Fruit fly (Drosophila melanogaster): ENCODE measurements around the gene CG2991.

DNA sequence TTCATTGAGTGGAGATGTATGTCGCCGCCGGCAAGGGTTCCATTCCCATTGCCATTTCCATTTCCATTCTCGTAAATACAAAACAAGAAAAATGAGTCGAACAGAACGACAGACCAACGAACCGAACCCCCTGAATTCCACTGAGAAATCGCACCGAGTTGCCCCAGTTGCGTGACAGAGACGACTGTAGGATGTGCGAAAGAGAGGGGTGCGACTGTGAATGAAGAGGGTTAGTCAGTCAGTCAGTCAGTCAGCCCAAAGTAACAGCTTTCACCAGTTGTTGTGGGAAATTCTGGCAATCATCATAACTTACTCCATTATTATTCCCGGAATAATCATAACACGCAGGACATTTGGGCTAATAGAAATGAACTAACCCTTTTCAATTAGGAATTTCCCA is 41.3 kb downstream of the CG2991 start:
- TF ChIP-seq wdn (GFP tag; IDR thresholded peaks at IDR 0.05) (no peak), CG1603 (tag; optimal IDR thresholded peaks at IDR 0.05) (no peak), ranshi (GFP tag; IDR thresholded peaks at IDR 0.05) (no peak), ci (GFP tag; IDR thresholded peaks at IDR 0.05) (0 out of 3 replicates have a peak, but pooled peaks have one; percentile 23), Lpt (GFP tag; optimal IDR thresholded peaks at IDR 0.05) (no peak), psq (GFP tag; optimal IDR thresholded peaks at IDR 0.05) (no peak), Bgb (GFP tag; IDR thresholded peaks at IDR 0.05; ENCODE audit: partially characterized antibody) (no peak), sim (GFP tag; IDR thresholded peaks at IDR 0.05) (no peak), CG34224 (GFP tag; IDR thresholded peaks at IDR 0.05; ENCODE audit: partially characterized antibody) (no peak), CG12659 (GFP tag; optimal IDR thresholded peaks at IDR 0.05) (no peak), CG14014 (GFP tag; IDR thresholded peaks at IDR 0.05) (no peak), Atf6 (GFP tag; IDR thresholded peaks at IDR 0.05) (no peak), CG2202 (tag; optimal IDR thresholded peaks at IDR 0.05) (no peak), CkIIα-i1 (GFP tag; IDR thresholded peaks at IDR 0.05) (no peak)

All from whole organism, embryonic.